Fruit fly (Drosophila melanogaster) S2 (cell line): ENCODE results near the gene CG6790.

ENCODE experiments used
- CG8478 ChIP-seq: fragments of >200 bp; optimal IDR thresholded peaks from 2 replicates; lab custom pipeline; 2018
- CTCF ChIP-seq, 2 experiments: fragments of >200 bp; optimal IDR thresholded peaks; 2 replicates each; lab custom pipeline; 2018

- TF ChIP-seq CTCF (optimal IDR thresholded peaks at IDR 0.05; lab: Kevin White, UChicago) (no peak), CG8478 (lab: Kevin White, UChicago) (no peak)
These were observed 11.6 kb downstream of the CG6790 start, which contains the start of the genes fabp and sea for dm6 chr3R:11566769-11567570.
